Fruit fly (Drosophila melanogaster) whole organism, embryonic: Measurements from ENCODE around the gene toe.
A peak's percentile ranks its signal among the peaks of the same experiment; 100 is the strongest.

Experiments
- CG11085 ChIP-seq: fragments of 200-800 bp; sonication (Bioruptor generic); IDR thresholded peaks from 2 replicates; pipeline ENCODE4 v1.3.6; 2022; ENCODE audit warnings: missing biosample characterization, missing genetic modification characterization
- CG12104 ChIP-seq: fragments of 200-800 bp; sonication (Bioruptor generic); optimal IDR thresholded peaks from 3 replicates; lab custom pipeline; 2016; ENCODE audit warnings: missing biosample characterization, missing genetic modification characterization
- CG12659 ChIP-seq: fragments of 200-800 bp; sonication (Bioruptor generic); optimal IDR thresholded peaks from 3 replicates; lab custom pipeline; 2017; ENCODE audit warnings: mild to moderate bottlenecking, missing biosample characterization, missing genetic modification reagents, missing genetic modification characterization
- CG13775 ChIP-seq: fragments of 200-800 bp; sonication (Bioruptor generic); optimal IDR thresholded peaks from 3 replicates; lab custom pipeline; 2017; ENCODE audit warnings: missing biosample characterization, mild to moderate bottlenecking, missing genetic modification characterization
- CG13894 ChIP-seq: fragments of 200-800 bp; sonication (Bioruptor generic); optimal IDR thresholded peaks from 3 replicates; lab custom pipeline; 2018; ENCODE audit warnings: missing biosample characterization, mild to moderate bottlenecking, missing genetic modification characterization, moderate library complexity
- CG30403 ChIP-seq: fragments of 200-800 bp; sonication (Bioruptor generic); optimal IDR thresholded peaks from 3 replicates; lab custom pipeline; 2016; ENCODE audit warnings: missing biosample characterization, missing genetic modification characterization
- CG34224 ChIP-seq: fragments of 200-800 bp; sonication (Bioruptor generic); IDR thresholded peaks from 3 replicates; pipeline ENCODE4 v1.3.6; 2022; ENCODE audit warnings: missing biosample characterization, missing genetic modification characterization; ENCODE audit not compliant: partially characterized antibody
- CG4282 ChIP-seq: fragments of 200-800 bp; sonication (Bioruptor generic); optimal IDR thresholded peaks from 2 replicates; lab custom pipeline; 2016; ENCODE audit warnings: missing biosample characterization, missing genetic modification characterization
- CG5245 ChIP-seq: fragments of 200-800 bp; sonication (Bioruptor generic); optimal IDR thresholded peaks from 3 replicates; lab custom pipeline; 2016; ENCODE audit warnings: missing biosample characterization, missing genetic modification characterization
- CG7786 ChIP-seq: fragments of 200-800 bp; sonication (Bioruptor generic); optimal IDR thresholded peaks from 2 replicates; lab custom pipeline; 2016; ENCODE audit warnings: missing biosample characterization, missing genetic modification characterization
- CG7839 ChIP-seq: fragments of 200-800 bp; sonication (Bioruptor generic); optimal IDR thresholded peaks from 3 replicates; lab custom pipeline; 2018; ENCODE audit warnings: missing biosample characterization, mild to moderate bottlenecking, missing genetic modification characterization, moderate library complexity
- CG7963 ChIP-seq: fragments of 200-800 bp; sonication (Bioruptor generic); IDR thresholded peaks from 3 replicates; pipeline ENCODE4 v1.3.6; 2022; ENCODE audit warnings: missing biosample characterization, missing genetic modification characterization; ENCODE audit not compliant: partially characterized antibody
- CG9609 ChIP-seq: fragments of 200-800 bp; sonication (Bioruptor generic); optimal IDR thresholded peaks from 3 replicates; lab custom pipeline; 2016; ENCODE audit warnings: missing biosample characterization, missing genetic modification characterization
- CG9797 ChIP-seq: fragments of 200-800 bp; sonication (Bioruptor generic); optimal IDR thresholded peaks from 3 replicates; lab custom pipeline; 2018; ENCODE audit warnings: missing biosample characterization, mild to moderate bottlenecking, missing genetic modification characterization
- Doc2 ChIP-seq: fragments of 200-800 bp; sonication (Bioruptor generic); IDR thresholded peaks from 2 replicates; pipeline ENCODE4 v1.3.6; 2022; ENCODE audit warnings: missing biosample characterization, missing genetic modification characterization
- E2f1 ChIP-seq: fragments of 200-800 bp; sonication (Bioruptor generic); IDR thresholded peaks from 2 replicates; pipeline ENCODE4 v1.3.6; 2022; ENCODE audit warnings: missing biosample characterization, missing genetic modification characterization
- ERR ChIP-seq: fragments of 200-800 bp; sonication (Bioruptor generic); optimal IDR thresholded peaks from 2 replicates; lab custom pipeline; 2016; ENCODE audit warnings: missing biosample characterization, missing genetic modification characterization
- Elba2 ChIP-seq: fragments of 200-800 bp; sonication (Bioruptor generic); optimal IDR thresholded peaks from 3 replicates; lab custom pipeline; 2016; ENCODE audit warnings: missing biosample characterization, missing genetic modification characterization
- Ets65A ChIP-seq: fragments of 200-800 bp; sonication (Bioruptor generic); peaks from one replicate; lab custom pipeline; 2016; ENCODE audit warnings: missing biosample characterization, missing genetic modification characterization
- H15 ChIP-seq: fragments of 200-800 bp; sonication (Bioruptor generic); IDR thresholded peaks from 3 replicates; pipeline ENCODE4 v1.3.6; 2022; ENCODE audit warnings: missing biosample characterization, missing genetic modification characterization
- HLH54F ChIP-seq: fragments of 200-800 bp; sonication (Bioruptor generic); optimal IDR thresholded peaks from 3 replicates; lab custom pipeline; 2016; ENCODE audit warnings: missing biosample characterization, missing genetic modification characterization
- Hmx ChIP-seq: fragments of 200-800 bp; sonication (Bioruptor generic); optimal IDR thresholded peaks from 2 replicates; lab custom pipeline; 2016; ENCODE audit warnings: missing biosample characterization, missing genetic modification characterization
- Hr39 ChIP-seq: fragments of >200 bp; optimal IDR thresholded peaks from 2 replicates; lab custom pipeline; 2017
- PHDP ChIP-seq: fragments of 200-800 bp; sonication (Bioruptor generic); optimal IDR thresholded peaks from 3 replicates; lab custom pipeline; 2018; ENCODE audit warnings: missing biosample characterization, mild to moderate bottlenecking, missing genetic modification characterization, moderate library complexity
- Ravus ChIP-seq: fragments of 200-800 bp; sonication (Bioruptor generic); IDR thresholded peaks from 2 replicates; pipeline ENCODE4 v1.3.6; 2022; ENCODE audit warnings: missing biosample characterization, missing genetic modification characterization
- Rfx ChIP-seq: fragments of 200-800 bp; sonication (Bioruptor generic); IDR thresholded peaks from 2 replicates; pipeline ENCODE4 v1.3.6; 2022; ENCODE audit warnings: missing biosample characterization, missing genetic modification characterization
- Sry-β ChIP-seq: fragments of 200-800 bp; sonication (Bioruptor generic); optimal IDR thresholded peaks from 2 replicates; lab custom pipeline; 2018; ENCODE audit warnings: missing biosample characterization, mild to moderate bottlenecking, missing genetic modification characterization, moderate library complexity
- TFAM ChIP-seq: fragments of 200-800 bp; sonication (Bioruptor generic); optimal IDR thresholded peaks from 2 replicates; lab custom pipeline; 2017; ENCODE audit warnings: missing biosample characterization, missing genetic modification characterization, inconsistent platforms
- Vsx1 ChIP-seq: fragments of 200-800 bp; sonication (Bioruptor generic); optimal IDR thresholded peaks from 2 replicates; lab custom pipeline; 2017; ENCODE audit warnings: missing biosample characterization, mild to moderate bottlenecking, missing genetic modification characterization, missing genetic modification reagents
- Xrp1 ChIP-seq: fragments of 200-800 bp; sonication (Bioruptor generic); IDR thresholded peaks from 2 replicates; pipeline ENCODE4 v1.3.6; 2022; ENCODE audit warnings: missing biosample characterization, missing genetic modification characterization
- aop ChIP-seq: fragments of 200-800 bp; sonication (Bioruptor generic); IDR thresholded peaks from 2 replicates; pipeline ENCODE4 v1.3.6; 2022; ENCODE audit warnings: missing biosample characterization, missing genetic modification characterization
- ash1 ChIP-seq: fragments of 200-800 bp; sonication (Bioruptor generic); optimal IDR thresholded peaks from 2 replicates; lab custom pipeline; 2018; ENCODE audit warnings: missing biosample characterization, mild to moderate bottlenecking, missing genetic modification characterization
- br ChIP-seq: fragments of >200 bp; optimal IDR thresholded peaks from 2 replicates; lab custom pipeline; 2017
- caup ChIP-seq: fragments of 200-800 bp; sonication (Bioruptor generic); optimal IDR thresholded peaks from 3 replicates; lab custom pipeline; 2017; ENCODE audit warnings: missing biosample characterization, mild to moderate bottlenecking, missing genetic modification characterization, moderate library complexity; ENCODE audit not compliant: severe bottlenecking
- corto ChIP-seq: fragments of 200-800 bp; sonication (Bioruptor generic); optimal IDR thresholded peaks from 2 replicates; lab custom pipeline; 2016; ENCODE audit warnings: missing biosample characterization, mild to moderate bottlenecking, missing genetic modification characterization, moderate library complexity
- cwo ChIP-seq: fragments of 200-800 bp; sonication (Bioruptor generic); optimal IDR thresholded peaks from 3 replicates; lab custom pipeline; 2017; ENCODE audit warnings: missing biosample characterization, missing genetic modification characterization, mild to moderate bottlenecking, moderate library complexity, missing genetic modification reagents
- dan ChIP-seq: fragments of 200-800 bp; sonication (Bioruptor generic); IDR thresholded peaks from 2 replicates; pipeline ENCODE4 v1.3.6; 2022; ENCODE audit warnings: missing biosample characterization, missing genetic modification characterization
- danr ChIP-seq: fragments of 200-800 bp; sonication (Bioruptor generic); IDR thresholded peaks from 2 replicates; pipeline ENCODE4 v1.3.6; 2022; ENCODE audit warnings: missing biosample characterization, missing genetic modification characterization
- emc ChIP-seq: fragments of 200-800 bp; sonication (Bioruptor generic); optimal IDR thresholded peaks from 2 replicates; lab custom pipeline; 2016; ENCODE audit warnings: missing biosample characterization, missing genetic modification characterization
- hbn ChIP-seq: fragments of 200-800 bp; sonication (Bioruptor generic); IDR thresholded peaks from 2 replicates; pipeline ENCODE4 v1.3.6; 2022; ENCODE audit warnings: missing biosample characterization, missing genetic modification characterization; ENCODE audit not compliant: partially characterized antibody
- inv ChIP-seq: fragments of 200-800 bp; sonication (Bioruptor generic); IDR thresholded peaks from 2 replicates; pipeline ENCODE4 v1.3.6; 2022; ENCODE audit warnings: missing biosample characterization, missing genetic modification characterization; ENCODE audit not compliant: partially characterized antibody
- lov ChIP-seq, 2 experiments: fragments of 200-800 bp in 1 of 2; fragments of >200 bp in 1 of 2; sonication (Bioruptor generic) in 1 of 2; IDR thresholded peaks in 1 of 2; optimal IDR thresholded peaks in 1 of 2; 2 replicates in 1 of 2; 3 replicates in 1 of 2; pipeline versions ENCODE4 v1.3.6 to Lab custom; 2017 to 2022; ENCODE audit warnings: missing biosample characterization in 1 of 2, missing genetic modification characterization in 1 of 2
- nerfin-2 ChIP-seq: fragments of 200-800 bp; sonication (Bioruptor generic); IDR thresholded peaks from 2 replicates; pipeline ENCODE4 v1.3.6; 2022; ENCODE audit warnings: missing biosample characterization, missing genetic modification characterization; ENCODE audit not compliant: partially characterized antibody
- p53 ChIP-seq: fragments of 200-800 bp; sonication (Bioruptor generic); optimal IDR thresholded peaks from 2 replicates; lab custom pipeline; 2016; ENCODE audit warnings: missing biosample characterization, missing genetic modification characterization
- peb ChIP-seq: fragments of 200-800 bp; sonication (Bioruptor generic); IDR thresholded peaks from 2 replicates; pipeline ENCODE4 v1.3.6; 2022; ENCODE audit warnings: missing biosample characterization, missing genetic modification characterization
- run ChIP-seq: fragments of 200-800 bp; sonication (Bioruptor generic); optimal IDR thresholded peaks from 3 replicates; lab custom pipeline; 2018; ENCODE audit warnings: missing biosample characterization, mild to moderate bottlenecking, missing genetic modification characterization
- sisA ChIP-seq: fragments of 200-800 bp; sonication (Bioruptor generic); IDR thresholded peaks from 2 replicates; pipeline ENCODE4 v1.3.6; 2022; ENCODE audit warnings: missing biosample characterization, missing genetic modification characterization
- sob ChIP-seq: fragments of 200-800 bp; sonication (Bioruptor generic); IDR thresholded peaks from 2 replicates; pipeline ENCODE4 v1.3.6; 2022; ENCODE audit warnings: missing biosample characterization, missing genetic modification characterization
- toy ChIP-seq: fragments of 200-800 bp; sonication (Bioruptor generic); IDR thresholded peaks from 2 replicates; pipeline ENCODE4 v1.3.6; 2022; ENCODE audit warnings: missing biosample characterization, missing genetic modification characterization
- vvl ChIP-seq: fragments of 200-800 bp; sonication (Bioruptor generic); IDR thresholded peaks from 2 replicates; pipeline ENCODE4 v1.3.6; 2022; ENCODE audit warnings: missing biosample characterization, missing genetic modification characterization

toe gene

DNA sequence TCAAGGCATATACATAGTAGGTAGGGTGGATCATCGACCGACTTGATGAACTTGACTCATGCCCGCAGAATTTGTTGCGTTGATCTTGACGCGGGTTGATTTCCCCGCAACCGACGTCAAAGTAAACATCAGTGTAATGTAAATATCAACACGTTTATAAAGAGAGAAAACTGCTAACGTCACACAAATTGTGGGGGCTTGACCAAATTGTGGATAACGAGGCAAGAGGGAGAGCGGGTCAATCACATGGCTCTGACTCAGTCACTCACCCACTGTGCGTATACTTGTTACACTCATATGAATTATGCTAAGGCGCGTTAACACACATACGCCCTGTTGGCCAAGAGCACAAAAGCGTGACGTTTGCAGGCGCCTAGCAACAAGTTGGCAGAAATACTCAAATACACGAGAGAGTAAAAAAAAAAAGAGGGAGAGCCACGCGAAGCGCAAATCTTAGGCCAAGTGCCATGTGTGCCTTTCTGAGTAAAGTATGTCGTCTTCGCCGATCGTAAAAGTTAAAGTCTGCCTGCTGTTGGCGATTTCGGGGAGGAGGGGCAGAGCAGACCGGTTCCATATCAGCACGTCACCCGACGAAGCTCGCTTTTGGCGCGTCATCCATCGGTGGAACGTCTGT lies 25.4 kb downstream of the toe start (continued):
- TF ChIP-seq Hr39 (no peak), CG5245 (GFP tag; lab: Kevin White, UChicago) (peak; percentile 72), CG7963 (GFP tag; lab: Robert Waterston, UW) (no peak), CG9797 (GFP tag; lab: Kevin White, UChicago) (peak; percentile 26), Doc2 (GFP tag; lab: Robert Waterston, UW) (no peak), CG30403 (GFP tag; lab: Kevin White, UChicago) (peak; percentile 60), ERR (GFP tag; lab: Kevin White, UChicago) (peak; percentile 89), hbn (GFP tag; lab: Robert Waterston, UW) (no peak), CG13894 (tag; lab: Kevin White, UChicago) (peak; percentile 93), danr (peak; percentile 67; the same call in 1 of the 2 replicates), CG34224 (peak; percentile 18; the same call in 2 of the 3 replicates), Rfx (GFP tag; lab: Robert Waterston, UW) (peak; percentile 92), Xrp1 (GFP tag; lab: Robert Waterston, UW) (peak; percentile 88), dan (GFP tag; lab: Robert Waterston, UW) (no peak), HLH54F (peak; percentile 79), aop (peak; percentile 48; the same call in 1 of the 2 replicates), CG12659 (GFP tag; lab: Kevin White, UChicago) (peak; percentile 95), Elba2 (no peak), CG9609 (GFP tag; lab: Kevin White, UChicago) (peak; percentile 83), emc (GFP tag; lab: Kevin White, UChicago) (peak; percentile 84), toy (peak; percentile 89), Vsx1 (GFP tag; lab: Kevin White, UChicago) (peak; percentile 92), corto (GFP tag; lab: Kevin White, UChicago) (peak; percentile 15), Hmx (no peak), H15 (GFP tag; lab: Robert Waterston, UW) (peak; percentile 83), CG13775 (GFP tag; lab: Kevin White, UChicago) (peak; percentile 65), CG7839 (tag; lab: Kevin White, UChicago) (peak; percentile 73), peb (GFP tag; lab: Robert Waterston, UW) (peak; percentile 52; the same call in 1 of the 2 replicates), CG7786 (GFP tag; lab: Kevin White, UChicago) (peak; percentile 91), TFAM (GFP tag; lab: Kevin White, UChicago) (no peak), run (tag; lab: Kevin White, UChicago) (peak; percentile 81), Ets65A (peak; percentile 95), CG11085 (GFP tag; lab: Robert Waterston, UW) (peak; percentile 92; the same call in 1 of the 2 replicates), inv (GFP tag; lab: Robert Waterston, UW) (no peak), lov (optimal IDR thresholded peaks at IDR 0.05; lab: Kevin White, UChicago) (no peak), lov (GFP tag; IDR thresholded peaks at IDR 0.05; lab: Robert Waterston, UW) (peak; percentile 82; the same call in 2 of the 3 replicates), sisA (GFP tag; lab: Robert Waterston, UW) (peak; percentile 43), vvl (GFP tag; lab: Robert Waterston, UW) (peak; percentile 85), br (lab: Kevin White, UChicago) (no peak), caup (GFP tag; lab: Kevin White, UChicago) (peak; percentile 97), CG4282 (GFP tag; lab: Kevin White, UChicago) (peak; percentile 64), Ravus (peak; percentile 72), CG12104 (GFP tag; lab: Kevin White, UChicago) (peak; percentile 80), cwo (peak; percentile 93), PHDP (tag; lab: Kevin White, UChicago) (peak; percentile 92), ash1 (GFP tag; lab: Kevin White, UChicago) (peak; percentile 94), nerfin-2 (GFP tag; lab: Robert Waterston, UW) (no peak), p53 (GFP tag; lab: Kevin White, UChicago) (peak; percentile 84), sob (GFP tag; lab: Robert Waterston, UW) (peak; percentile 95), Sry-β (GFP tag; lab: Kevin White, UChicago) (no peak), E2f1 (GFP tag; lab: Robert Waterston, UW) (peak; percentile 81)
